Fruit fly (Drosophila melanogaster): ENCODE results near the gene CG11357.

CG11357 gene

dm6 chr3L:4553395-4553794, 11.5 kb downstream of the CG11357 start (continued):
- no peak for TF ChIP-seq Six4 (GFP tag; optimal IDR thresholded peaks at IDR 0.05)
- TF ChIP-seq chn (GFP tag; optimal IDR thresholded peaks at IDR 0.05): no peak
- peak; percentile 4 for TF ChIP-seq Chrac-16 (GFP tag; optimal IDR thresholded peaks at IDR 0.05)
- TF ChIP-seq CG1832 (GFP tag; optimal IDR thresholded peaks at IDR 0.05): peak; percentile 52
- TF ChIP-seq rib (GFP tag; IDR thresholded peaks at IDR 0.05): no peak
- TF ChIP-seq CoRest (tag; optimal IDR thresholded peaks at IDR 0.05): peak; percentile 79
- TF ChIP-seq sens-2 (GFP tag; IDR thresholded peaks at IDR 0.05): no peak
- TF ChIP-seq trh (GFP tag; optimal IDR thresholded peaks at IDR 0.05): no peak
- no peak for TF ChIP-seq zen2 (GFP tag; IDR thresholded peaks at IDR 0.05; ENCODE audit: partially characterized antibody)
- TF ChIP-seq eyg (GFP tag; optimal IDR thresholded peaks at IDR 0.05): no peak
- TF ChIP-seq Kr (GFP tag; optimal IDR thresholded peaks at IDR 0.05): no peak
- peak; percentile 84 for TF ChIP-seq CG8478 (optimal IDR thresholded peaks at IDR 0.05)
- TF ChIP-seq trem (tag; optimal IDR thresholded peaks at IDR 0.05): peak; percentile 25
- peak; percentile 73 for TF ChIP-seq zen (tag; optimal IDR thresholded peaks at IDR 0.05)
- TF ChIP-seq Hsf (GFP tag; optimal IDR thresholded peaks at IDR 0.05): no peak
- peak; percentile 95 for TF ChIP-seq HmgD (GFP tag; optimal IDR thresholded peaks at IDR 0.05)
- TF ChIP-seq CG30403 (GFP tag; optimal IDR thresholded peaks at IDR 0.05): no peak
- TF ChIP-seq CG3995 (GFP tag; optimal IDR thresholded peaks at IDR 0.05): no peak
- TF ChIP-seq CG18476 (GFP tag; optimal IDR thresholded peaks at IDR 0.05): no peak
- TF ChIP-seq Lhr (GFP tag; optimal IDR thresholded peaks at IDR 0.05): peak; percentile 83
- TF ChIP-seq CG5953 (GFP tag; IDR thresholded peaks at IDR 0.05): no peak
- no peak; the same call in 1 of the 2 replicates for TF ChIP-seq vvl (GFP tag; IDR thresholded peaks at IDR 0.05)
- TF ChIP-seq Trl (optimal IDR thresholded peaks at IDR 0.05): no peak
- no peak for TF ChIP-seq Trl (GFP tag; optimal IDR thresholded peaks at IDR 0.05)
- TF ChIP-seq CG6765 (GFP tag; optimal IDR thresholded peaks at IDR 0.05): no peak
- no peak for TF ChIP-seq Tbp (GFP tag; optimal IDR thresholded peaks at IDR 0.05)
- TF ChIP-seq az2 (GFP tag; optimal IDR thresholded peaks at IDR 0.05): no peak
- no peak for TF ChIP-seq CG12236 (GFP tag; optimal IDR thresholded peaks at IDR 0.05)
- no peak for TF ChIP-seq CG17912 (GFP tag; optimal IDR thresholded peaks at IDR 0.05)
- no peak for TF ChIP-seq fu2 (GFP tag; optimal IDR thresholded peaks at IDR 0.05)
- TF ChIP-seq aop (GFP tag; IDR thresholded peaks at IDR 0.05): no peak
- no peak for TF ChIP-seq CG13123 (GFP tag; optimal IDR thresholded peaks at IDR 0.05)
- TF ChIP-seq CG7357 (GFP tag; IDR thresholded peaks at IDR 0.05): no peak
- no peak for TF ChIP-seq ftz-f1 (GFP tag; optimal IDR thresholded peaks at IDR 0.05)
- TF ChIP-seq NfI (GFP tag; optimal IDR thresholded peaks at IDR 0.05): no peak
- TF ChIP-seq dysf (GFP tag; IDR thresholded peaks at IDR 0.05): no peak
- no peak for TF ChIP-seq jigr1 (GFP tag; IDR thresholded peaks at IDR 0.05)
- TF ChIP-seq CG2712 (tag; optimal IDR thresholded peaks at IDR 0.05): no peak
- no peak for TF ChIP-seq esg (GFP tag; conservative IDR thresholded peaks at IDR 0.05)
- no peak for TF ChIP-seq NC2β (GFP tag; optimal IDR thresholded peaks at IDR 0.05)
- no peak for TF ChIP-seq CG6813 (GFP tag; optimal IDR thresholded peaks at IDR 0.05)
- no peak for TF ChIP-seq Dll (GFP tag; IDR thresholded peaks at IDR 0.05; ENCODE audit: partially characterized antibody)
- 0 out of 4 replicates have a peak, but pooled peaks have one; percentile 43 for TF ChIP-seq chinmo (GFP tag; IDR thresholded peaks at IDR 0.05; ENCODE audit: partially characterized antibody)
- no peak for TF ChIP-seq fd3F (GFP tag; optimal IDR thresholded peaks at IDR 0.05)
- TF ChIP-seq CG3065 (GFP tag; optimal IDR thresholded peaks at IDR 0.05): no peak
- TF ChIP-seq CG4360 (GFP tag; IDR thresholded peaks at IDR 0.05): no peak
- TF ChIP-seq CG9817 (tag; optimal IDR thresholded peaks at IDR 0.05): no peak
- peak; percentile 4 for TF ChIP-seq CG9609 (GFP tag; optimal IDR thresholded peaks at IDR 0.05)
- no peak for TF ChIP-seq otp (GFP tag; IDR thresholded peaks at IDR 0.05)
- TF ChIP-seq CG3847 (GFP tag; IDR thresholded peaks at IDR 0.05): peak; percentile 40
- no peak for TF ChIP-seq cwo (GFP tag; optimal IDR thresholded peaks at IDR 0.05)
- no peak for TF ChIP-seq Sin3A (optimal IDR thresholded peaks at IDR 0.05)
- TF ChIP-seq CG7839 (tag; optimal IDR thresholded peaks at IDR 0.05): peak; percentile 15
- no peak for TF ChIP-seq cato (GFP tag; optimal IDR thresholded peaks at IDR 0.05; ENCODE audit: borderline replicate concordance)

Measured in whole organism, embryonic.